Fruit fly (Drosophila melanogaster) whole organism, embryonic: ENCODE data around the gene Nrd1.

Source experiments
- Atf3 ChIP-seq: fragments of 200-800 bp; sonication (Bioruptor generic); optimal IDR thresholded peaks from 3 replicates; lab custom pipeline; 2016; ENCODE audit warnings: missing biosample characterization, missing genetic modification characterization
- Bteb2 ChIP-seq: fragments of 200-800 bp; sonication (Bioruptor generic); optimal IDR thresholded peaks from 2 replicates; lab custom pipeline; 2016; ENCODE audit warnings: missing biosample characterization, missing genetic modification characterization
- CG10267 ChIP-seq: fragments of 200-800 bp; sonication (Bioruptor generic); optimal IDR thresholded peaks from 2 replicates; lab custom pipeline; 2018; ENCODE audit warnings: missing biosample characterization, mild to moderate bottlenecking, missing genetic modification characterization, moderate library complexity
- CG12071 ChIP-seq: fragments of 200-800 bp; sonication (Bioruptor generic); optimal IDR thresholded peaks from 3 replicates; lab custom pipeline; 2018; ENCODE audit warnings: missing biosample characterization, mild to moderate bottlenecking, missing genetic modification characterization
- CG1233 ChIP-seq: fragments of 200-800 bp; sonication (Bioruptor generic); optimal IDR thresholded peaks from 4 replicates; lab custom pipeline; 2018; ENCODE audit warnings: missing biosample characterization, mild to moderate bottlenecking, missing genetic modification characterization
- CG13424 ChIP-seq: fragments of 200-800 bp; sonication (Bioruptor generic); optimal IDR thresholded peaks from 2 replicates; lab custom pipeline; 2019; ENCODE audit warnings: missing biosample characterization, mild to moderate bottlenecking, missing genetic modification characterization, moderate library complexity
- CG13894 ChIP-seq: fragments of 200-800 bp; sonication (Bioruptor generic); optimal IDR thresholded peaks from 3 replicates; lab custom pipeline; 2018; ENCODE audit warnings: missing biosample characterization, mild to moderate bottlenecking, missing genetic modification characterization, moderate library complexity
- CG14860 ChIP-seq: fragments of 200-800 bp; sonication (Bioruptor generic); IDR thresholded peaks from 3 replicates; pipeline ENCODE4 v1.3.6; 2022; ENCODE audit warnings: missing biosample characterization, missing genetic modification characterization; ENCODE audit not compliant: partially characterized antibody
- CG1602 ChIP-seq: fragments of 200-800 bp; sonication (Bioruptor generic); optimal IDR thresholded peaks from 3 replicates; lab custom pipeline; 2016; ENCODE audit warnings: missing biosample characterization, missing genetic modification characterization
- CG17361 ChIP-seq: fragments of 200-800 bp; sonication (Bioruptor generic); IDR thresholded peaks from 3 replicates; pipeline ENCODE4 v1.3.6; 2022; ENCODE audit warnings: missing biosample characterization, missing genetic modification characterization
- CG18011 ChIP-seq: fragments of 200-800 bp; sonication (Bioruptor generic); optimal IDR thresholded peaks from 2 replicates; lab custom pipeline; 2017; ENCODE audit warnings: missing biosample characterization, missing genetic modification characterization, mild to moderate bottlenecking, moderate library complexity, missing genotype
- CG2116 ChIP-seq: fragments of 200-800 bp; sonication (Bioruptor generic); optimal IDR thresholded peaks from 3 replicates; lab custom pipeline; 2018; ENCODE audit warnings: missing biosample characterization, mild to moderate bottlenecking, missing genetic modification characterization
- CG2120 ChIP-seq: fragments of 200-800 bp; sonication (Bioruptor generic); optimal IDR thresholded peaks from 3 replicates; lab custom pipeline; 2016; ENCODE audit warnings: missing biosample characterization, missing genetic modification characterization
- CG30403 ChIP-seq: fragments of 200-800 bp; sonication (Bioruptor generic); optimal IDR thresholded peaks from 3 replicates; lab custom pipeline; 2016; ENCODE audit warnings: missing biosample characterization, missing genetic modification characterization
- CG3726 ChIP-seq: fragments of 200-800 bp; sonication (Bioruptor generic); IDR thresholded peaks from 3 replicates; pipeline ENCODE4, ENCODE4 v1.3.6; 2022; ENCODE audit warnings: missing biosample characterization, missing genetic modification characterization
- CG3847 ChIP-seq: fragments of 200-800 bp; sonication (Bioruptor generic); IDR thresholded peaks from 2 replicates; pipeline ENCODE4 v1.3.6; 2022; ENCODE audit warnings: missing biosample characterization, missing genetic modification characterization
- CG4424 ChIP-seq: fragments of 200-800 bp; sonication (Bioruptor generic); optimal IDR thresholded peaks from 3 replicates; lab custom pipeline; 2016; ENCODE audit warnings: missing biosample characterization, missing genetic modification characterization
- CG6854 ChIP-seq: fragments of 200-800 bp; sonication (Bioruptor generic); optimal IDR thresholded peaks from 3 replicates; lab custom pipeline; 2017; ENCODE audit warnings: missing biosample characterization, mild to moderate bottlenecking, missing genetic modification characterization
- CG7372 ChIP-seq: fragments of 200-800 bp; sonication (Bioruptor generic); IDR thresholded peaks from 2 replicates; pipeline ENCODE4 v1.3.6; 2022; ENCODE audit warnings: missing biosample characterization, missing genetic modification characterization
- CG7786 ChIP-seq: fragments of 200-800 bp; sonication (Bioruptor generic); optimal IDR thresholded peaks from 2 replicates; lab custom pipeline; 2016; ENCODE audit warnings: missing biosample characterization, missing genetic modification characterization
- CG8924 ChIP-seq: fragments of 200-800 bp; optimal IDR thresholded peaks from 3 replicates; lab custom pipeline; 2019; ENCODE audit warnings: missing biosample characterization, mild to moderate bottlenecking, missing genetic modification characterization, moderate library complexity
- ERR ChIP-seq: fragments of 200-800 bp; sonication (Bioruptor generic); optimal IDR thresholded peaks from 2 replicates; lab custom pipeline; 2016; ENCODE audit warnings: missing biosample characterization, missing genetic modification characterization
- Eip74EF ChIP-seq, 2 experiments: fragments of 200-800 bp in 1 of 2; fragments of >200 bp in 1 of 2; sonication (Bioruptor generic) in 1 of 2; optimal IDR thresholded peaks; 2 replicates each; lab custom pipeline; 2017 to 2019; ENCODE audit warnings: missing biosample characterization in 2 of 2, missing genetic modification characterization in 2 of 2, mild to moderate bottlenecking in 1 of 2, moderate library complexity in 1 of 2
- GATAe ChIP-seq: fragments of 200-800 bp; sonication (Bioruptor generic); conservative IDR thresholded peaks from 2 replicates; pipeline ENCODE4 v1.3.6; 2022; ENCODE audit warnings: missing biosample characterization, missing genetic modification characterization
- H2.0 ChIP-seq: fragments of 200-800 bp; sonication (Bioruptor generic); IDR thresholded peaks from 2 replicates; pipeline ENCODE4 v1.3.6; 2022; ENCODE audit warnings: missing biosample characterization, missing genetic modification characterization
- HmgD ChIP-seq: fragments of 200-800 bp; sonication (Bioruptor generic); optimal IDR thresholded peaks from 3 replicates; lab custom pipeline; 2016; ENCODE audit warnings: missing biosample characterization, missing genetic modification characterization
- Nf-YA ChIP-seq: fragments of 200-800 bp; sonication (Bioruptor generic); IDR thresholded peaks from 2 replicates; pipeline ENCODE4 v1.3.6; 2022; ENCODE audit warnings: missing biosample characterization, missing genetic modification characterization
- NfI ChIP-seq: fragments of 200-800 bp; sonication (Bioruptor generic); optimal IDR thresholded peaks from 3 replicates; lab custom pipeline; 2018; ENCODE audit warnings: missing biosample characterization, mild to moderate bottlenecking, missing genetic modification characterization, moderate library complexity
- Oli ChIP-seq: fragments of 200-800 bp; sonication (Bioruptor generic); optimal IDR thresholded peaks from 2 replicates; lab custom pipeline; 2018; ENCODE audit warnings: missing biosample characterization, mild to moderate bottlenecking, missing genetic modification characterization, moderate library complexity
- Opbp ChIP-seq: fragments of 200-800 bp; sonication (Bioruptor generic); IDR thresholded peaks from 3 replicates; pipeline ENCODE4 v1.3.6; 2022; ENCODE audit warnings: missing biosample characterization, missing genetic modification characterization; ENCODE audit not compliant: partially characterized antibody
- Ptx1 ChIP-seq: fragments of 200-800 bp; sonication (Bioruptor generic); IDR thresholded peaks from 2 replicates; pipeline ENCODE4 v1.3.6; 2022; ENCODE audit warnings: missing biosample characterization, missing genetic modification characterization
- Rfx ChIP-seq: fragments of 200-800 bp; sonication (Bioruptor generic); IDR thresholded peaks from 2 replicates; pipeline ENCODE4 v1.3.6; 2022; ENCODE audit warnings: missing biosample characterization, missing genetic modification characterization
- Sry-δ ChIP-seq: fragments of 200-800 bp; sonication (Bioruptor generic); optimal IDR thresholded peaks from 2 replicates; lab custom pipeline; 2016; ENCODE audit warnings: missing biosample characterization, missing genetic modification characterization
- Ssrp ChIP-seq: fragments of 200-800 bp; sonication (Bioruptor generic); optimal IDR thresholded peaks from 2 replicates; lab custom pipeline; 2018; ENCODE audit warnings: missing biosample characterization, mild to moderate bottlenecking, missing genetic modification characterization, moderate library complexity
- cato ChIP-seq: fragments of 200-800 bp; sonication (Bioruptor generic); optimal IDR thresholded peaks from 2 replicates; lab custom pipeline; 2016; ENCODE audit warnings: missing biosample characterization, missing genetic modification characterization, borderline replicate concordance
- caup ChIP-seq: fragments of 200-800 bp; sonication (Bioruptor generic); optimal IDR thresholded peaks from 3 replicates; lab custom pipeline; 2017; ENCODE audit warnings: missing biosample characterization, mild to moderate bottlenecking, missing genetic modification characterization, moderate library complexity; ENCODE audit not compliant: severe bottlenecking
- ci ChIP-seq: fragments of 200-800 bp; sonication (Bioruptor generic); IDR thresholded peaks from 3 replicates; pipeline ENCODE4 v1.3.6; 2022; ENCODE audit warnings: missing biosample characterization, missing genetic modification characterization
- dan ChIP-seq: fragments of 200-800 bp; sonication (Bioruptor generic); IDR thresholded peaks from 2 replicates; pipeline ENCODE4 v1.3.6; 2022; ENCODE audit warnings: missing biosample characterization, missing genetic modification characterization
- disco-r ChIP-seq: fragments of 200-800 bp; sonication (Bioruptor generic); optimal IDR thresholded peaks from 2 replicates; lab custom pipeline; 2016; ENCODE audit warnings: missing biosample characterization, missing genetic modification characterization
- dpn ChIP-seq, 2 experiments: fragments of 200-800 bp; sonication (Bioruptor generic); optimal IDR thresholded peaks; 3 replicates each; lab custom pipeline; 2016; ENCODE audit warnings: missing biosample characterization in 2 of 2, missing genetic modification characterization in 2 of 2
- fu2 ChIP-seq: fragments of 200-800 bp; sonication (Bioruptor generic); optimal IDR thresholded peaks from 2 replicates; lab custom pipeline; 2016; ENCODE audit warnings: missing biosample characterization, missing genetic modification characterization
- gem ChIP-seq: fragments of 200-800 bp; sonication (Bioruptor generic); optimal IDR thresholded peaks from 2 replicates; lab custom pipeline; 2019; ENCODE audit warnings: missing biosample characterization, mild to moderate bottlenecking, missing genetic modification characterization, moderate library complexity
- gro ChIP-seq: fragments of 200-800 bp; sonication (Bioruptor generic); optimal IDR thresholded peaks from 2 replicates; lab custom pipeline; 2016; ENCODE audit warnings: missing biosample characterization, missing genetic modification characterization
- nerfin-2 ChIP-seq: fragments of 200-800 bp; sonication (Bioruptor generic); IDR thresholded peaks from 2 replicates; pipeline ENCODE4 v1.3.6; 2022; ENCODE audit warnings: missing biosample characterization, missing genetic modification characterization; ENCODE audit not compliant: partially characterized antibody
- onecut ChIP-seq: fragments of 200-800 bp; sonication (Bioruptor generic); IDR thresholded peaks from 2 replicates; pipeline ENCODE4 v1.3.6; 2022; ENCODE audit warnings: missing biosample characterization, missing genetic modification characterization
- phol ChIP-seq: fragments of 200-800 bp; sonication (Bioruptor generic); optimal IDR thresholded peaks from 3 replicates; lab custom pipeline; 2018; ENCODE audit warnings: missing biosample characterization, mild to moderate bottlenecking, missing genetic modification characterization, moderate library complexity
- tll ChIP-seq, 2 experiments: fragments of 200-800 bp in 1 of 2; fragments of >200 bp in 1 of 2; sonication (Bioruptor generic) in 1 of 2; optimal IDR thresholded peaks; 2 replicates each; lab custom pipeline; 2017 to 2019; ENCODE audit warnings: missing biosample characterization in 2 of 2, missing genetic modification characterization in 2 of 2, mild to moderate bottlenecking in 1 of 2, moderate library complexity in 1 of 2
- ttk ChIP-seq: fragments of 200-800 bp; sonication (Bioruptor generic); IDR thresholded peaks from 2 replicates; pipeline ENCODE4 v2.1.2; 2022; ENCODE audit warnings: missing biosample characterization, missing genetic modification characterization
- vfl ChIP-seq: fragments of 200-800 bp; sonication (Bioruptor generic); optimal IDR thresholded peaks from 2 replicates; lab custom pipeline; 2016; ENCODE audit warnings: missing biosample characterization, missing genetic modification characterization
- wor ChIP-seq: fragments of 200-800 bp; sonication (Bioruptor generic); IDR thresholded peaks from 2 replicates; pipeline ENCODE4 v1.3.6; 2022; ENCODE audit warnings: missing biosample characterization, missing genetic modification characterization

The Nrd1 gene

DNA sequence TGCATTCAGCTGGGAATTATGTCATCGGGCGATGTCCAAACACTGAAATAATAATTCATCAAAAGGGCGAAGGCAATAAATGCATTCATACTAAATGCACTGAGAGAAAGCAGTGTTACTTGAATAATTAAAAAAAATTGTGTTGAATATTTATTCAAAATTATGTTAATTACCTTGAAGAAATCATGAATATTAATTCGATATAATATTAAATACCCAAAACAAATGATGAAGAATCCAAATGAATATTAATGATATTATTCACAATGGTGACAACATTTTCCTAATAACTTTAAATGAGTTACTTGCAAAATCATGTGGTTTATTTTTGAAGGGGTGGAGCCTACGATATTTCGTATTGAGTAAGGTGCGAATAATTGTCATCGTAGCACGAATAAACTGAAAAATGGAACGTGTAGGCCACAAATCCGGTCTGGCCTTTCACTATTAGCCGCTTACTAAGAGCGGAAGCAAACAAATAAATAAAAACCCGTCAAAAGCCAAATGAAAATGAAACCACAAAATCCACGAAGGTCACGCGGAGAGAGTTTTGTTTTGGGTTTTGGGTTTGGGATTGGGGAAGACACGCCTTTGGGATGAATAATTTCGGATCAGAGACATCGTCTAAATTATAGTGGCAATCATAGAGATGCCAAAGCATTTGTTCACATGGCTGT lies 26.9 kb downstream of the Nrd1 start (continued):
- TF ChIP-seq gem (tag; lab: Kevin White, UChicago) (peak; percentile 66), CG13894 (tag; lab: Kevin White, UChicago) (no peak), fu2 (GFP tag; lab: Kevin White, UChicago) (no peak), CG1233 (no peak), gro (no peak), GATAe (no peak), CG13424 (tag; lab: Kevin White, UChicago) (peak; percentile 31), ERR (GFP tag; lab: Kevin White, UChicago) (no peak), CG17361 (peak; percentile 58; the same call in 2 of the 3 replicates), dpn (GFP tag; optimal IDR thresholded peaks at IDR 0.05; lab: Kevin White, UChicago) (no peak), CG6854 (no peak), Atf3 (GFP tag; lab: Kevin White, UChicago) (no peak), wor (GFP tag; lab: Robert Waterston, UW) (0 out of 2 replicates have a peak, but pooled peaks have one; percentile 20), vfl (GFP tag; lab: Kevin White, UChicago) (no peak), CG3726 (GFP tag; lab: Robert Waterston, UW) (no peak), Opbp (GFP tag; lab: Robert Waterston, UW) (no peak), CG4424 (GFP tag; lab: Kevin White, UChicago) (peak; percentile 2), dan (GFP tag; lab: Robert Waterston, UW) (no peak), CG1602 (GFP tag; lab: Kevin White, UChicago) (no peak), H2.0 (no peak), onecut (GFP tag; lab: Robert Waterston, UW) (no peak), cato (no peak), CG2116 (no peak), Eip74EF (GFP tag; optimal IDR thresholded peaks at IDR 0.05; lab: Kevin White, UChicago) (peak in 1 of 2 experiments; percentile 53), Oli (tag; lab: Kevin White, UChicago) (peak; percentile 16), CG14860 (GFP tag; lab: Robert Waterston, UW) (no peak), Nf-YA (GFP tag; lab: Robert Waterston, UW) (no peak), CG7372 (GFP tag; lab: Robert Waterston, UW) (no peak), CG2120 (no peak), Bteb2 (GFP tag; lab: Kevin White, UChicago) (no peak), CG18011 (no peak), Sry-δ (no peak), CG8924 (tag; lab: Kevin White, UChicago) (peak; percentile 33), CG10267 (tag; lab: Kevin White, UChicago) (peak; percentile 7), CG7786 (GFP tag; lab: Kevin White, UChicago) (no peak), nerfin-2 (GFP tag; lab: Robert Waterston, UW) (no peak), CG12071 (GFP tag; lab: Kevin White, UChicago) (no peak), Ssrp (tag; lab: Kevin White, UChicago) (peak; percentile 18), ttk (GFP tag; lab: Robert Waterston, UW) (no peak), ci (GFP tag; lab: Robert Waterston, UW) (0 out of 3 replicates have a peak, but pooled peaks have one; percentile 7), Ptx1 (no peak), disco-r (GFP tag; lab: Kevin White, UChicago) (no peak), caup (GFP tag; lab: Kevin White, UChicago) (no peak), HmgD (GFP tag; lab: Kevin White, UChicago) (no peak), phol (tag; lab: Kevin White, UChicago) (peak; percentile 59), CG3847 (GFP tag; lab: Robert Waterston, UW) (no peak), CG30403 (GFP tag; lab: Kevin White, UChicago) (no peak), Rfx (GFP tag; lab: Robert Waterston, UW) (no peak), tll (GFP tag; optimal IDR thresholded peaks at IDR 0.05; lab: Kevin White, UChicago) (no peak), NfI (GFP tag; lab: Kevin White, UChicago) (no peak)
